Fruit fly (Drosophila melanogaster): ENCODE measurements around the gene CG32260.

The CG32260 gene

DNA sequence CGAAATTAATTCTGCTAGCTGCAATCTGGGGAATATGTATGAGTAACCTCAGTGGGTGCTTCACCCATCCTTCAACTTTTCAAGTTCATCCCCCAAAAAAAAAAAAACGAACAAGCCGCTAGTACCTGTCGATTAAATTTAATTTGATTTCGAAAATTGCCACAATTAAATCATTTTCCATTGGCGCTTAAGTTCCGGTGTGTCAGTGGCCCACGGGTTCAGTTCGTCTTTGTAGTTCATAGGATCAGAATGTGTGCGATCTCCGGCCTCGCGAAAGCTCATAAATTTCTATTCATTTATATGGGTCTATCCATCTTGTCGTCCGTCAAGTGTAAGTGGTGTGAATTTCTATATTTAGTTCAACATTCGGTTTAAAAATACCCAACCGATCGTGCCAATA is at the start of gene CG32260:
Gene CG32260 (plus strand): TSS at position 301 of the 400 bp plus-strand sequence.
- no peak for TF ChIP-seq CG13204 (GFP tag; optimal IDR thresholded peaks at IDR 0.05)
- no peak for TF ChIP-seq CG32121 (GFP tag; IDR thresholded peaks at IDR 0.05)
- TF ChIP-seq Snoo (tag; optimal IDR thresholded peaks at IDR 0.05) = no peak
- no peak for TF ChIP-seq CG9948 (tag; optimal IDR thresholded peaks at IDR 0.05)
- no peak for TF ChIP-seq CG4496 (GFP tag; IDR thresholded peaks at IDR 0.05)
- TF ChIP-seq CG34367 (tag; optimal IDR thresholded peaks at IDR 0.05) = no peak
- TF ChIP-seq Ets98B (GFP tag; IDR thresholded peaks at IDR 0.05) = no peak
- no peak for TF ChIP-seq CG8301 (tag; optimal IDR thresholded peaks at IDR 0.05)
- TF ChIP-seq rn (GFP tag; IDR thresholded peaks at IDR 0.05) = no peak
- TF ChIP-seq CG15710 (tag; optimal IDR thresholded peaks at IDR 0.05) = no peak
- no peak for TF ChIP-seq CG17806 (tag; optimal IDR thresholded peaks at IDR 0.05)

- TF ChIP-seq rn (GFP tag; IDR thresholded peaks at IDR 0.05) (no peak), D1 (tag; optimal IDR thresholded peaks at IDR 0.05) (peak; percentile 97)
Measured at dm6 chr3L:4092705-4093257, 49.4 kb upstream of the CG32260 start, which contains the start of gene CG14990. Gene CG14990 (plus strand): TSS chr3L:4093207.

- TF ChIP-seq Ets98B (GFP tag; IDR thresholded peaks at IDR 0.05) = no peak
- TF ChIP-seq EcR (GFP tag; optimal IDR thresholded peaks at IDR 0.05) = peak; percentile 46
Measured at dm6 chr3L:4096546-4096945, 45.6 kb upstream of the CG32260 start.

dm6 chr3L:4099194-4099593 is 43.0 kb upstream of the CG32260 start:
- TF ChIP-seq gl (tag; optimal IDR thresholded peaks at IDR 0.05) = no peak
- TF ChIP-seq EcR (GFP tag; optimal IDR thresholded peaks at IDR 0.05) = peak; percentile 70

dm6 chr3L:4102496-4103257 is 39.5 kb upstream of the CG32260 start, which contains the start of gene CG14995:
Gene CG14995 (minus strand): TSS chr3L:4103256.
- TF ChIP-seq CG8301 (tag; optimal IDR thresholded peaks at IDR 0.05) = no peak
- peak; percentile 36 for TF ChIP-seq EcR (GFP tag; optimal IDR thresholded peaks at IDR 0.05)
- no peak for TF ChIP-seq CG17806 (tag; optimal IDR thresholded peaks at IDR 0.05)
- TF ChIP-seq rn (GFP tag; IDR thresholded peaks at IDR 0.05) = no peak
- peak; percentile 33 for TF ChIP-seq Pif1A (GFP tag; optimal IDR thresholded peaks at IDR 0.05)
- no peak for TF ChIP-seq CG9948 (tag; optimal IDR thresholded peaks at IDR 0.05)
- peak; percentile 34; the same call in 1 of the 3 replicates for TF ChIP-seq fd96Ca (GFP tag; IDR thresholded peaks at IDR 0.05)
- TF ChIP-seq CG34367 (tag; optimal IDR thresholded peaks at IDR 0.05) = no peak
- no peak for TF ChIP-seq gl (tag; optimal IDR thresholded peaks at IDR 0.05)
- no peak for TF ChIP-seq Snoo (tag; optimal IDR thresholded peaks at IDR 0.05)
- no peak for TF ChIP-seq CG8159 (tag; optimal IDR thresholded peaks at IDR 0.05)
- TF ChIP-seq Ets98B (GFP tag; IDR thresholded peaks at IDR 0.05) = peak; percentile 67
- TF ChIP-seq CG10348 (GFP tag; IDR thresholded peaks at IDR 0.05) = no peak
- TF ChIP-seq CG13204 (GFP tag; optimal IDR thresholded peaks at IDR 0.05) = no peak
- TF ChIP-seq Pif1B (GFP tag; optimal IDR thresholded peaks at IDR 0.05) = peak; percentile 39
- TF ChIP-seq CG15710 (tag; optimal IDR thresholded peaks at IDR 0.05) = no peak
- TF ChIP-seq CG12605 (GFP tag; IDR thresholded peaks at IDR 0.05) = peak; percentile 54; the same call in 1 of the 2 replicates
- TF ChIP-seq D1 (tag; optimal IDR thresholded peaks at IDR 0.05) = no peak
- peak; percentile 37; the same call in 1 of the 2 replicates for TF ChIP-seq CG32121 (GFP tag; IDR thresholded peaks at IDR 0.05)
- TF ChIP-seq CG14655 (GFP tag; optimal IDR thresholded peaks at IDR 0.05) = no peak
- peak; percentile 66; the same call in 2 of the 3 replicates for TF ChIP-seq CG4496 (GFP tag; IDR thresholded peaks at IDR 0.05)

DNA sequence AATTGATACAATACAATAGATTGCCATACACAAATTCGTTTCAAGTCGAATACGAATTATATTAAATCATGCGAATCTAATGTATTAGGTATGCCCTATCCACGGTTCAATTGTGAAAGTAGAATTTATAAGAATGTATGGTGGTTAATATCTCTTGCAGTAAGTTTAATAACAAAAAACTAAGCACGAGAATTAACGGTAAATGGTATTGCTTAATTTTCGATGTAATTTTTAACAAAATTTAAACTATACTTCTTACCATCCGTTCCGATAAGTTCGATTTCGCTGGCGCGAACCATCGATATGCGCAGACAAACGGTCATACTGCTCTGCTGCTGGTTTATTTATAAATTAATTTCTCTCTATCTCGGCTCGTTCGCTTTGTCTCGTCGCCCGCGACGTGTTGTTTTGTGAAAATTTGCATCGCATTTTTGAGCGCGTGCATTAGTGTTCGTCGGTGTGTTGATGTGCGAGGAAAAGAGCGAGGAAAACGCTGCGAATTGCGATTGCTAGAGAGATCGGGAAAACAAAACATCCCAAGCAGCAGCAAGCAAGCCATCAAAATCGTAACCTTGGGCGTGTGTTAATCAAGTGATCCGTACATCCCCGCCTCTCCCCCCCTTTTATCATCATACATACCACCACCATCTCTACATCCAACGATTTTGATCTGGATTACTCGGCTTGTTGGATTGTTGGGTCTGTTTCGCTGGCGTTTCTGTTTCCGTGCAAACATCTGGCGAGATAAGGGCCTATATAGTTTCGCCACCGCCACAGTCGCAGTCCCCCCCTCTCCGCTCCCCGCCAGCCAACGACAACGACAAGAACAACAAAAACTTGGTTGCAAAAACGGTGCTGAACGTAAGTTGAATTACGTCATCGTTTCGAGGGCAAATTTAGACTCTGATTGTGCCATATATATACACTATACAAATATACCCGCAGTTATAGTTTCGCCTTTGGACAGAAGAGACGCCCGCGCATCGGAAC is 38.6 kb upstream of the CG32260 start, which contains the start of gene Fit1:
Gene Fit1 (plus strand): TSS at position 307 of the 990 bp plus-strand sequence.
- TF ChIP-seq fd96Ca (GFP tag; IDR thresholded peaks at IDR 0.05) = no peak
- no peak for TF ChIP-seq Pif1A (GFP tag; optimal IDR thresholded peaks at IDR 0.05)
- TF ChIP-seq CG9948 (tag; optimal IDR thresholded peaks at IDR 0.05) = no peak
- peak; percentile 42 for TF ChIP-seq EcR (GFP tag; optimal IDR thresholded peaks at IDR 0.05)
- TF ChIP-seq CG17806 (tag; optimal IDR thresholded peaks at IDR 0.05) = no peak
- TF ChIP-seq gl (tag; optimal IDR thresholded peaks at IDR 0.05) = no peak
- no peak for TF ChIP-seq CG10348 (GFP tag; IDR thresholded peaks at IDR 0.05)
- TF ChIP-seq CG12605 (GFP tag; IDR thresholded peaks at IDR 0.05) = 0 out of 2 replicates have a peak, but pooled peaks have one; percentile 34
